Worm (Caenorhabditis elegans) whole organism, L3 larva: ENCODE measurements around the gene thn-1.

Experiments
- ZK546.5 ChIP-seq: sonication (generic microtip); optimal IDR thresholded peaks from 2 replicates; lab custom pipeline; 2017; ENCODE audit warnings: missing biosample characterization, missing genetic modification characterization
- ceh-82 ChIP-seq: fragments of 150-350 bp; optimal IDR thresholded peaks from 2 replicates; lab custom pipeline; 2014; ENCODE audit warnings: missing biosample characterization, missing genetic modification characterization
- egl-27 ChIP-seq: sonication (generic microtip); optimal IDR thresholded peaks from 4 replicates; lab custom pipeline; 2017; ENCODE audit warnings: missing biosample characterization, missing genetic modification reagents, missing genetic modification characterization
- lin-39 ChIP-seq: fragments of 150-350 bp; optimal IDR thresholded peaks from 2 replicates; lab custom pipeline; 2018; ENCODE audit warnings: missing biosample characterization, missing genetic modification reagents, missing genetic modification characterization
- mdl-1 ChIP-seq: fragments of 150-350 bp; optimal IDR thresholded peaks from 2 replicates; lab custom pipeline; 2014; ENCODE audit warnings: missing biosample characterization, missing genetic modification characterization
- nfya-1 ChIP-seq: sonication (generic microtip); optimal IDR thresholded peaks from 2 replicates; lab custom pipeline; 2017; ENCODE audit warnings: missing genetic modification characterization, mild to moderate bottlenecking, missing compliant biosample characterization, antibody characterized with exemption, moderate library complexity; ENCODE audit not compliant: insufficient read depth
- nhr-12 ChIP-seq: fragments of 150-350 bp; optimal IDR thresholded peaks from 2 replicates; lab custom pipeline; 2014; ENCODE audit warnings: missing biosample characterization, missing genetic modification characterization
- nhr-43 ChIP-seq: sonication (generic microtip); optimal IDR thresholded peaks from 2 replicates; lab custom pipeline; 2016; ENCODE audit warnings: mild to moderate bottlenecking, missing genetic modification characterization, missing compliant biosample characterization; ENCODE audit not compliant: poor library complexity, severe bottlenecking
- nhr-77 ChIP-seq: fragments of 150-350 bp; optimal IDR thresholded peaks from 2 replicates; lab custom pipeline; 2014; ENCODE audit warnings: missing biosample characterization, missing genetic modification characterization
- ztf-11 ChIP-seq: fragments of 150-350 bp; optimal IDR thresholded peaks from 2 replicates; lab custom pipeline; 2014; ENCODE audit warnings: missing biosample characterization, missing genetic modification characterization

- TF ChIP-seq egl-27 (tag; lab: Kevin White, UChicago) (peak; percentile 20), nhr-12 (tag; lab: Kevin White, UChicago) (no peak), nfya-1 (tag; lab: Kevin White, UChicago) (peak; percentile 99), ceh-82 (peak; percentile 81), lin-39 (tag; lab: Kevin White, UChicago) (peak; percentile 92), nhr-43 (tag; lab: Kevin White, UChicago) (peak; percentile 96), ZK546.5 (tag; lab: Kevin White, UChicago) (peak; percentile 94), mdl-1 (tag; lab: Kevin White, UChicago) (peak; percentile 48), ztf-11 (tag; lab: Kevin White, UChicago) (no peak), nhr-77 (tag; lab: Kevin White, UChicago) (peak; percentile 53)
These were observed 11.2 kb downstream of the thn-1 start, which contains the start of the genes rps-23 and dpm-3 for ce11 chrIV:12391003-12391637.
